Fruit fly (Drosophila melanogaster): Measurements from ENCODE around the gene CG31103.

- TF ChIP-seq CG8478 (optimal IDR thresholded peaks at IDR 0.05) (no peak), CTCF (optimal IDR thresholded peaks at IDR 0.05) (no peak)
These were observed 13.6 kb upstream of the CG31103 start for dm6 chr3R:25205413-25205977.

Data from S2 (cell line).